Fruit fly (Drosophila melanogaster) whole organism, embryonic: Measurements from ENCODE around the gene Dora.

ENCODE experiments used
- ATbp ChIP-seq: fragments of 200-800 bp; sonication (Bioruptor generic); optimal IDR thresholded peaks from 2 replicates; lab custom pipeline; 2017; ENCODE audit warnings: missing biosample characterization, mild to moderate bottlenecking, missing genetic modification characterization, missing genetic modification reagents
- Antp ChIP-seq: fragments of 200-800 bp; sonication (Bioruptor generic); optimal IDR thresholded peaks from 3 replicates; lab custom pipeline; 2016; ENCODE audit warnings: missing biosample characterization, missing genetic modification characterization
- CG10462 ChIP-seq: fragments of 200-800 bp; sonication (Bioruptor generic); optimal IDR thresholded peaks from 2 replicates; lab custom pipeline; 2016; ENCODE audit warnings: missing biosample characterization, missing genetic modification characterization
- CG10543 ChIP-seq: fragments of 200-800 bp; sonication (Bioruptor generic); optimal IDR thresholded peaks from 3 replicates; lab custom pipeline; 2017; ENCODE audit warnings: missing biosample characterization, mild to moderate bottlenecking, missing genetic modification characterization, moderate library complexity
- CG11560 ChIP-seq: fragments of 200-800 bp; sonication (Bioruptor generic); IDR thresholded peaks from 3 replicates; pipeline ENCODE4 v1.3.6; 2022; ENCODE audit warnings: missing biosample characterization, missing genetic modification characterization
- CG12236 ChIP-seq: fragments of 200-800 bp; sonication (Bioruptor generic); optimal IDR thresholded peaks from 2 replicates; lab custom pipeline; 2016; ENCODE audit warnings: missing biosample characterization, missing genetic modification characterization
- CG13894 ChIP-seq: fragments of 200-800 bp; sonication (Bioruptor generic); optimal IDR thresholded peaks from 3 replicates; lab custom pipeline; 2018; ENCODE audit warnings: missing biosample characterization, mild to moderate bottlenecking, missing genetic modification characterization, moderate library complexity
- CG14965 ChIP-seq: fragments of 200-800 bp; sonication (Bioruptor generic); optimal IDR thresholded peaks from 2 replicates; lab custom pipeline; 2016; ENCODE audit warnings: missing biosample characterization, missing genetic modification characterization, borderline replicate concordance
- CG15514 ChIP-seq: fragments of 200-800 bp; sonication (Bioruptor generic); optimal IDR thresholded peaks from 3 replicates; lab custom pipeline; 2017; ENCODE audit warnings: missing biosample characterization, missing genetic modification characterization, mild to moderate bottlenecking, moderate library complexity, missing genetic modification reagents
- CG1603 ChIP-seq: fragments of 200-800 bp; sonication (Bioruptor generic); optimal IDR thresholded peaks from 2 replicates; lab custom pipeline; 2019; ENCODE audit warnings: missing biosample characterization, mild to moderate bottlenecking, missing genetic modification characterization, moderate library complexity
- CG1647 ChIP-seq: fragments of 200-800 bp; sonication (Bioruptor generic); optimal IDR thresholded peaks from 3 replicates; lab custom pipeline; 2016; ENCODE audit warnings: missing biosample characterization, missing genetic modification characterization
- CG2116 ChIP-seq: fragments of 200-800 bp; sonication (Bioruptor generic); optimal IDR thresholded peaks from 3 replicates; lab custom pipeline; 2018; ENCODE audit warnings: missing biosample characterization, mild to moderate bottlenecking, missing genetic modification characterization
- CG2199 ChIP-seq: fragments of 200-800 bp; sonication (Bioruptor generic); IDR thresholded peaks from 3 replicates; pipeline ENCODE4 v1.3.6; 2022; ENCODE audit warnings: missing biosample characterization, missing genetic modification characterization
- CG30403 ChIP-seq: fragments of 200-800 bp; sonication (Bioruptor generic); optimal IDR thresholded peaks from 3 replicates; lab custom pipeline; 2016; ENCODE audit warnings: missing biosample characterization, missing genetic modification characterization
- CG31365 ChIP-seq: fragments of 200-800 bp; sonication (Bioruptor generic); optimal IDR thresholded peaks from 2 replicates; lab custom pipeline; 2018; ENCODE audit warnings: missing biosample characterization, mild to moderate bottlenecking, missing genetic modification characterization
- Dad ChIP-seq: fragments of 200-800 bp; sonication (Bioruptor generic); optimal IDR thresholded peaks from 3 replicates; lab custom pipeline; 2016; ENCODE audit warnings: missing biosample characterization, missing genetic modification characterization
- Dek ChIP-seq: fragments of 200-800 bp; sonication (Bioruptor generic); optimal IDR thresholded peaks from 3 replicates; lab custom pipeline; 2019; ENCODE audit warnings: missing biosample characterization, mild to moderate bottlenecking, missing genetic modification characterization, moderate library complexity
- GATAe ChIP-seq: fragments of 200-800 bp; sonication (Bioruptor generic); conservative IDR thresholded peaks from 2 replicates; pipeline ENCODE4 v1.3.6; 2022; ENCODE audit warnings: missing biosample characterization, missing genetic modification characterization
- H2.0 ChIP-seq: fragments of 200-800 bp; sonication (Bioruptor generic); IDR thresholded peaks from 2 replicates; pipeline ENCODE4 v1.3.6; 2022; ENCODE audit warnings: missing biosample characterization, missing genetic modification characterization
- HmgD ChIP-seq: fragments of 200-800 bp; sonication (Bioruptor generic); optimal IDR thresholded peaks from 3 replicates; lab custom pipeline; 2016; ENCODE audit warnings: missing biosample characterization, missing genetic modification characterization
- Med ChIP-seq: fragments of 200-800 bp; sonication (Bioruptor generic); peaks from one replicate; lab custom pipeline; 2016; ENCODE audit warnings: missing biosample characterization, missing genetic modification characterization, mild to moderate bottlenecking, inconsistent platforms, moderate library complexity
- NC2α ChIP-seq: fragments of 200-800 bp; sonication (Bioruptor generic); optimal IDR thresholded peaks from 2 replicates; lab custom pipeline; 2016; ENCODE audit warnings: missing biosample characterization, missing genetic modification characterization
- NC2β ChIP-seq: fragments of 200-800 bp; sonication (Bioruptor generic); optimal IDR thresholded peaks from 2 replicates; lab custom pipeline; 2016; ENCODE audit warnings: missing biosample characterization, missing genetic modification characterization
- NK7.1 ChIP-seq: fragments of 200-800 bp; sonication (Bioruptor generic); optimal IDR thresholded peaks from 3 replicates; lab custom pipeline; 2016; ENCODE audit warnings: missing biosample characterization, missing genetic modification characterization
- Rx ChIP-seq: fragments of 200-800 bp; sonication (Bioruptor generic); IDR thresholded peaks from 2 replicates; pipeline ENCODE4 v1.3.6; 2022; ENCODE audit warnings: missing biosample characterization, missing genetic modification characterization
- Ssrp ChIP-seq: fragments of 200-800 bp; sonication (Bioruptor generic); optimal IDR thresholded peaks from 2 replicates; lab custom pipeline; 2018; ENCODE audit warnings: missing biosample characterization, mild to moderate bottlenecking, missing genetic modification characterization, moderate library complexity
- Xbp1 ChIP-seq: fragments of 200-800 bp; sonication (Bioruptor generic); optimal IDR thresholded peaks from 3 replicates; lab custom pipeline; 2016; ENCODE audit warnings: missing biosample characterization, mild to moderate bottlenecking, missing genetic modification characterization
- al ChIP-seq: fragments of 200-800 bp; sonication (Bioruptor generic); IDR thresholded peaks from 2 replicates; pipeline ENCODE4 v1.3.6; 2022; ENCODE audit warnings: missing biosample characterization, missing genetic modification characterization
- ash1 ChIP-seq: fragments of 200-800 bp; sonication (Bioruptor generic); optimal IDR thresholded peaks from 2 replicates; lab custom pipeline; 2018; ENCODE audit warnings: missing biosample characterization, mild to moderate bottlenecking, missing genetic modification characterization
- fu2 ChIP-seq: fragments of 200-800 bp; sonication (Bioruptor generic); optimal IDR thresholded peaks from 2 replicates; lab custom pipeline; 2016; ENCODE audit warnings: missing biosample characterization, missing genetic modification characterization
- gfzf ChIP-seq: fragments of 200-800 bp; sonication (Bioruptor generic); optimal IDR thresholded peaks from 2 replicates; lab custom pipeline; 2016; ENCODE audit warnings: missing biosample characterization, mild to moderate bottlenecking, missing genetic modification characterization, moderate library complexity
- h ChIP-seq: fragments of >200 bp; optimal IDR thresholded peaks from 2 replicates; lab custom pipeline; 2017
- hbn ChIP-seq: fragments of 200-800 bp; sonication (Bioruptor generic); IDR thresholded peaks from 2 replicates; pipeline ENCODE4 v1.3.6; 2022; ENCODE audit warnings: missing biosample characterization, missing genetic modification characterization; ENCODE audit not compliant: partially characterized antibody
- hth ChIP-seq: fragments of >200 bp; optimal IDR thresholded peaks from 2 replicates; lab custom pipeline; 2017; ENCODE audit warnings: inconsistent platforms
- inv ChIP-seq: fragments of 200-800 bp; sonication (Bioruptor generic); IDR thresholded peaks from 2 replicates; pipeline ENCODE4 v1.3.6; 2022; ENCODE audit warnings: missing biosample characterization, missing genetic modification characterization; ENCODE audit not compliant: partially characterized antibody
- jigr1 ChIP-seq: fragments of 200-800 bp; sonication (Bioruptor generic); IDR thresholded peaks from 3 replicates; pipeline ENCODE4 v1.3.6; 2022; ENCODE audit warnings: missing biosample characterization, missing genetic modification characterization
- ken ChIP-seq: fragments of 200-800 bp; sonication (Bioruptor generic); IDR thresholded peaks from 3 replicates; pipeline ENCODE4 v1.3.6; 2022; ENCODE audit warnings: missing biosample characterization, missing genetic modification characterization
- lov ChIP-seq, 2 experiments: fragments of 200-800 bp in 1 of 2; fragments of >200 bp in 1 of 2; sonication (Bioruptor generic) in 1 of 2; IDR thresholded peaks in 1 of 2; optimal IDR thresholded peaks in 1 of 2; 2 replicates in 1 of 2; 3 replicates in 1 of 2; pipeline versions ENCODE4 v1.3.6 to Lab custom; 2017 to 2022; ENCODE audit warnings: missing biosample characterization in 1 of 2, missing genetic modification characterization in 1 of 2
- onecut ChIP-seq: fragments of 200-800 bp; sonication (Bioruptor generic); IDR thresholded peaks from 2 replicates; pipeline ENCODE4 v1.3.6; 2022; ENCODE audit warnings: missing biosample characterization, missing genetic modification characterization
- pb ChIP-seq: fragments of 200-800 bp; sonication (Bioruptor generic); optimal IDR thresholded peaks from 3 replicates; lab custom pipeline; 2016; ENCODE audit warnings: missing biosample characterization, missing genetic modification characterization
- pho ChIP-seq: fragments of 200-800 bp; sonication (Bioruptor generic); optimal IDR thresholded peaks from 2 replicates; lab custom pipeline; 2016; ENCODE audit warnings: missing biosample characterization, missing genetic modification characterization
- pros ChIP-seq: fragments of 200-800 bp; sonication (Bioruptor generic); optimal IDR thresholded peaks from 3 replicates; lab custom pipeline; 2019; ENCODE audit warnings: missing biosample characterization, mild to moderate bottlenecking, missing genetic modification characterization, moderate library complexity
- sens-2 ChIP-seq: fragments of 200-800 bp; sonication (Bioruptor generic); IDR thresholded peaks from 2 replicates; pipeline ENCODE4 v1.3.6; 2022; ENCODE audit warnings: missing biosample characterization, missing genetic modification characterization
- shn ChIP-seq: fragments of 200-800 bp; sonication (Bioruptor generic); optimal IDR thresholded peaks from 3 replicates; lab custom pipeline; 2016; ENCODE audit warnings: missing biosample characterization, missing genetic modification characterization
- trem ChIP-seq: fragments of 200-800 bp; optimal IDR thresholded peaks from 3 replicates; lab custom pipeline; 2019; ENCODE audit warnings: missing biosample characterization, mild to moderate bottlenecking, missing genetic modification characterization, moderate library complexity
- unpg ChIP-seq: fragments of 200-800 bp; sonication (Bioruptor generic); optimal IDR thresholded peaks from 3 replicates; lab custom pipeline; 2018; ENCODE audit warnings: missing biosample characterization, mild to moderate bottlenecking, missing genetic modification characterization, moderate library complexity
- wek ChIP-seq: fragments of 200-800 bp; sonication (Bioruptor generic); optimal IDR thresholded peaks from 3 replicates; lab custom pipeline; 2018; ENCODE audit warnings: missing biosample characterization, mild to moderate bottlenecking, missing genetic modification characterization, moderate library complexity
- yki ChIP-seq: fragments of >200 bp; optimal IDR thresholded peaks from 3 replicates; lab custom pipeline; 2018
- zen2 ChIP-seq: fragments of 200-800 bp; sonication (Bioruptor generic); IDR thresholded peaks from 3 replicates; pipeline ENCODE4 v1.3.6; 2022; ENCODE audit warnings: missing biosample characterization, missing genetic modification characterization; ENCODE audit not compliant: partially characterized antibody

The Dora gene

dm6 chrX:18843229-18844033, 20.3 kb upstream of the Dora start, which contains the start of gene htk (continued):
- TF ChIP-seq NC2β (GFP tag; lab: Kevin White, UChicago) (peak; percentile 78), gfzf (peak; percentile 44), hbn (GFP tag; lab: Robert Waterston, UW) (peak; percentile 80), CG14965 (GFP tag; lab: Kevin White, UChicago) (peak; percentile 11), Ssrp (tag; lab: Kevin White, UChicago) (no peak), CG10462 (GFP tag; lab: Kevin White, UChicago) (peak; percentile 12), yki (no peak), ATbp (peak; percentile 56), Rx (GFP tag; lab: Robert Waterston, UW) (peak; percentile 52; the same call in 1 of the 2 replicates), CG13894 (tag; lab: Kevin White, UChicago) (peak; percentile 93), CG12236 (peak; percentile 43), pb (no peak), hth (no peak), HmgD (GFP tag; lab: Kevin White, UChicago) (peak; percentile 91), NC2α (peak; percentile 64), jigr1 (GFP tag; lab: Robert Waterston, UW) (no peak), lov (optimal IDR thresholded peaks at IDR 0.05; lab: Kevin White, UChicago) (no peak), lov (GFP tag; IDR thresholded peaks at IDR 0.05; lab: Robert Waterston, UW) (no peak), zen2 (GFP tag; lab: Robert Waterston, UW) (peak; percentile 80), Med (GFP tag; lab: Kevin White, UChicago) (peak; percentile 97), pros (GFP tag; lab: Kevin White, UChicago) (no peak), pho (GFP tag; lab: Kevin White, UChicago) (peak; percentile 71), Antp (GFP tag; lab: Kevin White, UChicago) (peak; percentile 83), onecut (GFP tag; lab: Robert Waterston, UW) (peak; percentile 71), Xbp1 (GFP tag; lab: Kevin White, UChicago) (peak; percentile 82), CG2199 (GFP tag; lab: Robert Waterston, UW) (peak; percentile 65; the same call in 1 of the 3 replicates), H2.0 (GFP tag; lab: Robert Waterston, UW) (no peak; the same call in 1 of the 2 replicates), CG1647 (GFP tag; lab: Kevin White, UChicago) (peak; percentile 2), ken (GFP tag; lab: Robert Waterston, UW) (peak; percentile 68), wek (GFP tag; lab: Kevin White, UChicago) (no peak), ash1 (GFP tag; lab: Kevin White, UChicago) (peak; percentile 18), shn (peak; percentile 77), CG11560 (peak; percentile 81), CG31365 (tag; lab: Kevin White, UChicago) (peak; percentile 10), GATAe (GFP tag; lab: Robert Waterston, UW) (no peak), trem (peak; percentile 62), inv (peak; percentile 86), CG15514 (GFP tag; lab: Kevin White, UChicago) (peak; percentile 77), Dek (tag; lab: Kevin White, UChicago) (peak; percentile 57), CG30403 (GFP tag; lab: Kevin White, UChicago) (peak; percentile 75), Dad (GFP tag; lab: Kevin White, UChicago) (peak; percentile 43), CG2116 (GFP tag; lab: Kevin White, UChicago) (peak; percentile 84), CG10543 (GFP tag; lab: Kevin White, UChicago) (peak; percentile 15), fu2 (GFP tag; lab: Kevin White, UChicago) (peak; percentile 61), h (lab: Kevin White, UChicago) (no peak), NK7.1 (peak; percentile 25), al (GFP tag; lab: Robert Waterston, UW) (peak; percentile 40; the same call in 1 of the 2 replicates), CG1603 (tag; lab: Kevin White, UChicago) (peak; percentile 84), sens-2 (peak; percentile 49; the same call in 1 of the 2 replicates), unpg (GFP tag; lab: Kevin White, UChicago) (peak; percentile 56)
